Fruit fly (Drosophila melanogaster) whole organism, embryonic: ENCODE results near the gene IntS10.

Experiments used
- Awh ChIP-seq: fragments of 200-800 bp; sonication (Bioruptor generic); IDR thresholded peaks from 2 replicates; pipeline ENCODE4, ENCODE4 v1.3.6; 2022; ENCODE audit warnings: missing biosample characterization, missing genetic modification characterization
- CG10147 ChIP-seq: fragments of 200-800 bp; sonication (Bioruptor generic); optimal IDR thresholded peaks from 2 replicates; lab custom pipeline; 2019; ENCODE audit warnings: missing biosample characterization, mild to moderate bottlenecking, missing genetic modification characterization, moderate library complexity
- CG1024 ChIP-seq: fragments of 200-800 bp; sonication (Bioruptor generic); IDR thresholded peaks from 2 replicates; pipeline ENCODE4 v1.3.6; 2022; ENCODE audit warnings: missing biosample characterization, missing genetic modification characterization
- CG10959 ChIP-seq: fragments of 200-800 bp; sonication (Bioruptor generic); IDR thresholded peaks from 2 replicates; pipeline ENCODE4 v1.3.6; 2022; ENCODE audit warnings: missing biosample characterization, missing genetic modification characterization
- CG11560 ChIP-seq: fragments of 200-800 bp; sonication (Bioruptor generic); IDR thresholded peaks from 3 replicates; pipeline ENCODE4 v1.3.6; 2022; ENCODE audit warnings: missing biosample characterization, missing genetic modification characterization
- CG14860 ChIP-seq: fragments of 200-800 bp; sonication (Bioruptor generic); IDR thresholded peaks from 3 replicates; pipeline ENCODE4 v1.3.6; 2022; ENCODE audit warnings: missing biosample characterization, missing genetic modification characterization; ENCODE audit not compliant: partially characterized antibody
- CG15514 ChIP-seq: fragments of 200-800 bp; sonication (Bioruptor generic); optimal IDR thresholded peaks from 3 replicates; lab custom pipeline; 2017; ENCODE audit warnings: missing biosample characterization, missing genetic modification characterization, mild to moderate bottlenecking, moderate library complexity, missing genetic modification reagents
- CG1647 ChIP-seq: fragments of 200-800 bp; sonication (Bioruptor generic); optimal IDR thresholded peaks from 3 replicates; lab custom pipeline; 2016; ENCODE audit warnings: missing biosample characterization, missing genetic modification characterization
- CG16863 ChIP-seq: fragments of 200-800 bp; sonication (Bioruptor generic); optimal IDR thresholded peaks from 3 replicates; lab custom pipeline; 2016; ENCODE audit warnings: missing biosample characterization, missing genetic modification characterization
- CG17802 ChIP-seq: fragments of 200-800 bp; sonication (Bioruptor generic); optimal IDR thresholded peaks from 2 replicates; lab custom pipeline; 2018; ENCODE audit warnings: missing biosample characterization, mild to moderate bottlenecking, missing genetic modification characterization, moderate library complexity
- CG17912 ChIP-seq: fragments of 200-800 bp; sonication (Bioruptor generic); optimal IDR thresholded peaks from 2 replicates; lab custom pipeline; 2018; ENCODE audit warnings: missing biosample characterization, mild to moderate bottlenecking, missing genetic modification characterization
- CG18262 ChIP-seq: fragments of 200-800 bp; optimal IDR thresholded peaks from 3 replicates; lab custom pipeline; 2019; ENCODE audit warnings: missing biosample characterization, mild to moderate bottlenecking, missing genetic modification characterization, moderate library complexity
- CG18476 ChIP-seq: fragments of 200-800 bp; sonication (Bioruptor generic); optimal IDR thresholded peaks from 2 replicates; lab custom pipeline; 2016; ENCODE audit warnings: missing biosample characterization, mild to moderate bottlenecking, missing genetic modification characterization
- CG2199 ChIP-seq: fragments of 200-800 bp; sonication (Bioruptor generic); IDR thresholded peaks from 3 replicates; pipeline ENCODE4 v1.3.6; 2022; ENCODE audit warnings: missing biosample characterization, missing genetic modification characterization
- CG30431 ChIP-seq: fragments of 200-800 bp; sonication (Bioruptor generic); optimal IDR thresholded peaks from 2 replicates; lab custom pipeline; 2017; ENCODE audit warnings: missing biosample characterization, missing genetic modification characterization
- CG34224 ChIP-seq: fragments of 200-800 bp; sonication (Bioruptor generic); IDR thresholded peaks from 3 replicates; pipeline ENCODE4 v1.3.6; 2022; ENCODE audit warnings: missing biosample characterization, missing genetic modification characterization; ENCODE audit not compliant: partially characterized antibody
- CG4424 ChIP-seq: fragments of 200-800 bp; sonication (Bioruptor generic); optimal IDR thresholded peaks from 3 replicates; lab custom pipeline; 2016; ENCODE audit warnings: missing biosample characterization, missing genetic modification characterization
- CG4730 ChIP-seq: fragments of 200-800 bp; sonication (Bioruptor generic); IDR thresholded peaks from 2 replicates; pipeline ENCODE4 v1.3.6; 2022; ENCODE audit warnings: missing biosample characterization, missing genetic modification characterization
- CG6272 ChIP-seq: fragments of 200-800 bp; sonication (Bioruptor generic); IDR thresholded peaks from 2 replicates; pipeline ENCODE4 v1.3.6; 2022; ENCODE audit warnings: missing biosample characterization, missing genetic modification characterization
- CG7786 ChIP-seq: fragments of 200-800 bp; sonication (Bioruptor generic); optimal IDR thresholded peaks from 2 replicates; lab custom pipeline; 2016; ENCODE audit warnings: missing biosample characterization, missing genetic modification characterization
- CG7839 ChIP-seq: fragments of 200-800 bp; sonication (Bioruptor generic); optimal IDR thresholded peaks from 3 replicates; lab custom pipeline; 2018; ENCODE audit warnings: missing biosample characterization, mild to moderate bottlenecking, missing genetic modification characterization, moderate library complexity
- CG8290 ChIP-seq, 3 experiments: fragments of 200-800 bp; sonication (Bioruptor generic); optimal IDR thresholded peaks; 2 replicates each; lab custom pipeline; 2016 to 2019; ENCODE audit warnings: missing biosample characterization in 3 of 3, missing genetic modification characterization in 3 of 3, mild to moderate bottlenecking in 2 of 3, moderate library complexity in 1 of 3
- CG9727 ChIP-seq: fragments of 200-800 bp; sonication (Bioruptor generic); optimal IDR thresholded peaks from 3 replicates; lab custom pipeline; 2017; ENCODE audit warnings: missing biosample characterization, mild to moderate bottlenecking, missing genetic modification characterization
- Dfd ChIP-seq, 2 experiments: fragments of >200 bp; optimal IDR thresholded peaks; 2 replicates each; lab custom pipeline; 2017; ENCODE audit warnings: missing biosample characterization in 2 of 2, missing genetic modification characterization in 2 of 2
- Dip3 ChIP-seq: fragments of 200-800 bp; sonication (Bioruptor generic); optimal IDR thresholded peaks from 3 replicates; lab custom pipeline; 2016; ENCODE audit warnings: missing biosample characterization, missing genetic modification characterization
- Dll ChIP-seq: fragments of 200-800 bp; sonication (Bioruptor generic); IDR thresholded peaks from 4 replicates; pipeline ENCODE4 v1.3.6; 2022; ENCODE audit warnings: missing biosample characterization, missing genetic modification characterization; ENCODE audit not compliant: partially characterized antibody
- Dref ChIP-seq: fragments of 200-800 bp; sonication (Bioruptor generic); IDR thresholded peaks from 2 replicates; pipeline ENCODE4 v1.3.6; 2022; ENCODE audit warnings: missing biosample characterization, missing genetic modification characterization
- H15 ChIP-seq: fragments of 200-800 bp; sonication (Bioruptor generic); IDR thresholded peaks from 3 replicates; pipeline ENCODE4 v1.3.6; 2022; ENCODE audit warnings: missing biosample characterization, missing genetic modification characterization
- Lpt ChIP-seq: fragments of >200 bp; optimal IDR thresholded peaks from 2 replicates; lab custom pipeline; 2018; ENCODE audit warnings: missing biosample characterization, missing genetic modification characterization
- NFAT ChIP-seq: fragments of 200-800 bp; sonication (Bioruptor generic); IDR thresholded peaks from 2 replicates; pipeline ENCODE4 v1.3.6; 2022; ENCODE audit warnings: missing biosample characterization, missing genetic modification characterization
- Oaz ChIP-seq: fragments of 200-800 bp; sonication (Bioruptor generic); IDR thresholded peaks from 2 replicates; pipeline ENCODE4 v1.3.6; 2022; ENCODE audit warnings: missing biosample characterization, missing genetic modification characterization
- Sry-δ ChIP-seq: fragments of 200-800 bp; sonication (Bioruptor generic); optimal IDR thresholded peaks from 2 replicates; lab custom pipeline; 2016; ENCODE audit warnings: missing biosample characterization, missing genetic modification characterization
- Xbp1 ChIP-seq: fragments of 200-800 bp; sonication (Bioruptor generic); optimal IDR thresholded peaks from 3 replicates; lab custom pipeline; 2016; ENCODE audit warnings: missing biosample characterization, mild to moderate bottlenecking, missing genetic modification characterization
- bigmax ChIP-seq: fragments of 200-800 bp; sonication (Bioruptor generic); optimal IDR thresholded peaks from 2 replicates; lab custom pipeline; 2018; ENCODE audit warnings: missing biosample characterization, mild to moderate bottlenecking, missing genetic modification characterization
- br ChIP-seq: fragments of >200 bp; optimal IDR thresholded peaks from 2 replicates; lab custom pipeline; 2017
- crol ChIP-seq: fragments of 200-800 bp; sonication (Bioruptor generic); IDR thresholded peaks from 2 replicates; pipeline ENCODE4 v1.3.6; 2022; ENCODE audit warnings: missing biosample characterization, missing genetic modification characterization
- dan ChIP-seq: fragments of 200-800 bp; sonication (Bioruptor generic); IDR thresholded peaks from 2 replicates; pipeline ENCODE4 v1.3.6; 2022; ENCODE audit warnings: missing biosample characterization, missing genetic modification characterization
- esg ChIP-seq: fragments of 200-800 bp; sonication (Bioruptor generic); conservative IDR thresholded peaks from 2 replicates; pipeline ENCODE4 v1.3.6; 2022; ENCODE audit warnings: missing biosample characterization, missing genetic modification characterization
- fu2 ChIP-seq: fragments of 200-800 bp; sonication (Bioruptor generic); optimal IDR thresholded peaks from 2 replicates; lab custom pipeline; 2016; ENCODE audit warnings: missing biosample characterization, missing genetic modification characterization
- jigr1 ChIP-seq: fragments of 200-800 bp; sonication (Bioruptor generic); IDR thresholded peaks from 3 replicates; pipeline ENCODE4 v1.3.6; 2022; ENCODE audit warnings: missing biosample characterization, missing genetic modification characterization
- jing ChIP-seq: fragments of 200-800 bp; sonication (Bioruptor generic); optimal IDR thresholded peaks from 2 replicates; lab custom pipeline; 2018; ENCODE audit warnings: missing biosample characterization, mild to moderate bottlenecking, missing genetic modification characterization
- mld ChIP-seq: fragments of 200-800 bp; sonication (Bioruptor generic); IDR thresholded peaks from 3 replicates; pipeline ENCODE4 v1.3.6; 2022; ENCODE audit warnings: missing biosample characterization, missing genetic modification characterization; ENCODE audit not compliant: partially characterized antibody
- nmo ChIP-seq: fragments of 200-800 bp; sonication (Bioruptor generic); optimal IDR thresholded peaks from 2 replicates; lab custom pipeline; 2018; ENCODE audit warnings: missing biosample characterization, mild to moderate bottlenecking, missing genetic modification characterization, moderate library complexity
- p53 ChIP-seq: fragments of 200-800 bp; sonication (Bioruptor generic); optimal IDR thresholded peaks from 2 replicates; lab custom pipeline; 2016; ENCODE audit warnings: missing biosample characterization, missing genetic modification characterization
- run ChIP-seq: fragments of 200-800 bp; sonication (Bioruptor generic); optimal IDR thresholded peaks from 3 replicates; lab custom pipeline; 2018; ENCODE audit warnings: missing biosample characterization, mild to moderate bottlenecking, missing genetic modification characterization
- salm ChIP-seq: fragments of 200-800 bp; sonication (Bioruptor generic); optimal IDR thresholded peaks from 2 replicates; lab custom pipeline; 2018; ENCODE audit warnings: missing biosample characterization, mild to moderate bottlenecking, missing genetic modification characterization
- sens ChIP-seq: fragments of 200-800 bp; sonication (Bioruptor generic); peaks from one replicate; lab custom pipeline; 2016; ENCODE audit warnings: missing biosample characterization, missing genetic modification characterization
- slou ChIP-seq: fragments of 200-800 bp; sonication (Bioruptor generic); optimal IDR thresholded peaks from 3 replicates; lab custom pipeline; 2016; ENCODE audit warnings: missing biosample characterization, missing genetic modification characterization
- tll ChIP-seq, 2 experiments: fragments of 200-800 bp in 1 of 2; fragments of >200 bp in 1 of 2; sonication (Bioruptor generic) in 1 of 2; optimal IDR thresholded peaks; 2 replicates each; lab custom pipeline; 2017 to 2019; ENCODE audit warnings: missing biosample characterization in 2 of 2, missing genetic modification characterization in 2 of 2, mild to moderate bottlenecking in 1 of 2, moderate library complexity in 1 of 2
- yki ChIP-seq: fragments of >200 bp; optimal IDR thresholded peaks from 3 replicates; lab custom pipeline; 2018

IntS10 gene

DNA sequence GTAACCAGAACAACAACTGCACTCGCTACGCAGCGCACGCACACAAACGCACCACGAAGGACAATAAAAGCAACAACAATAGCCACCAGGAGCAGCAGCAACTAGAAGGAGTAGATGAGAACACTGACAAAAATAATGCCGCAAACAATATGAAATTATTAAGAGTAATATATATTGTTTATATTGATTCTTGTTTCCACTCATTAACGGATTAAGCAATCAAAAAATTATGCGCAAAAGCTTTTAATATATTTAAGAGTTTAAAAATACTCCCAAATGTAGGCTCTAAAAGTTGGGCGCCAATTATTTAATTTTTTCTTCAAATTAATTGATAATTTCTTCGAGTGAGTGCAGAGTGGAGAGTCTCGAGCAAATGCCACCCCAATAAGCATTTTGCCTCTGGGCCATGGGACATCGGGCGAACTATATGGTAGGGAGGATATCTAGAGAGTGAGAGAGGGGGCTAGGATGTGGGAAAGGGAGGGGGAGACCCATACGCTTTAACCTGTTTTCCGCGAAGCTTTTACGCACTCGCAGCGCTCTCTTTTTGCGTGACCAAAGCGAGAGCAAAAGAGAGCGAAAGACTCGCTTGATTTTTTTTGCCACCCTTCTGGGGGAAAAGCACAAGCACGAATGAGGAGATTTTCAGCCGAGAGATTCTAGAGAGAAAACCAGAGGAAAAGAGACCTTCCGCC, 18.4 kb downstream of the IntS10 start, which contains the start of gene Rdh (continued):
- TF ChIP-seq CG1024 (no peak), nmo (GFP tag; lab: Kevin White, UChicago) (peak; percentile 80), fu2 (no peak), slou (GFP tag; lab: Kevin White, UChicago) (peak; percentile 65), CG17912 (no peak), CG2199 (no peak), Dfd (GFP tag; optimal IDR thresholded peaks at IDR 0.05; lab: Kevin White, UChicago) (no peak), CG11560 (tag; lab: Robert Waterston, UW) (peak; percentile 57; the same call in 1 of the 3 replicates), CG7786 (GFP tag; lab: Kevin White, UChicago) (peak; percentile 14), H15 (GFP tag; lab: Robert Waterston, UW) (no peak), CG1647 (GFP tag; lab: Kevin White, UChicago) (peak; percentile 41), Xbp1 (GFP tag; lab: Kevin White, UChicago) (peak; percentile 80), Oaz (peak; percentile 31; the same call in 1 of the 2 replicates), jing (GFP tag; lab: Kevin White, UChicago) (peak; percentile 7), yki (lab: Kevin White, UChicago) (no peak), Dip3 (GFP tag; lab: Kevin White, UChicago) (peak; percentile 32), bigmax (no peak), CG34224 (GFP tag; lab: Robert Waterston, UW) (peak; percentile 30; the same call in 1 of the 3 replicates), CG17802 (tag; lab: Kevin White, UChicago) (no peak), NFAT (GFP tag; lab: Robert Waterston, UW) (0 out of 2 replicates have a peak, but pooled peaks have one; percentile 31), p53 (GFP tag; lab: Kevin White, UChicago) (no peak), Sry-δ (GFP tag; lab: Kevin White, UChicago) (no peak), Dll (0 out of 4 replicates have a peak, but pooled peaks have one; percentile 22), mld (GFP tag; lab: Robert Waterston, UW) (no peak), CG18262 (peak; percentile 71), dan (GFP tag; lab: Robert Waterston, UW) (no peak), CG7839 (tag; lab: Kevin White, UChicago) (peak; percentile 84), Awh (GFP tag; lab: Robert Waterston, UW) (peak; percentile 55; the same call in 1 of the 2 replicates), salm (tag; lab: Kevin White, UChicago) (peak; percentile 64), CG16863 (GFP tag; lab: Kevin White, UChicago) (no peak), CG15514 (GFP tag; lab: Kevin White, UChicago) (peak; percentile 78), Dref (no peak), crol (peak; percentile 72), CG6272 (GFP tag; lab: Robert Waterston, UW) (no peak), CG9727 (GFP tag; lab: Kevin White, UChicago) (peak; percentile 85), CG14860 (GFP tag; lab: Robert Waterston, UW) (no peak), esg (GFP tag; lab: Robert Waterston, UW) (peak; percentile 49; the same call in 1 of the 2 replicates), CG18476 (GFP tag; lab: Kevin White, UChicago) (peak; percentile 79), br (no peak), CG4424 (GFP tag; lab: Kevin White, UChicago) (peak; percentile 69), sens (GFP tag; lab: Kevin White, UChicago) (peak; percentile 94), Lpt (GFP tag; lab: Kevin White, UChicago) (no peak), run (tag; lab: Kevin White, UChicago) (peak; percentile 57), tll (GFP tag; optimal IDR thresholded peaks at IDR 0.05; lab: Kevin White, UChicago) (no peak), CG10959 (GFP tag; lab: Robert Waterston, UW) (0 out of 2 replicates have a peak, but pooled peaks have one; percentile 12), CG8290 (GFP tag; optimal IDR thresholded peaks at IDR 0.05; lab: Kevin White, UChicago) (no peak), CG8290 (tag; optimal IDR thresholded peaks at IDR 0.05; lab: Kevin White, UChicago) (no peak), CG4730 (GFP tag; lab: Robert Waterston, UW) (peak; percentile 50; the same call in 1 of the 2 replicates), CG30431 (GFP tag; lab: Kevin White, UChicago) (no peak), CG10147 (GFP tag; lab: Kevin White, UChicago) (peak; percentile 89), jigr1 (GFP tag; lab: Robert Waterston, UW) (no peak)
